Fruit fly (Drosophila melanogaster) whole organism, embryonic: ENCODE results near the gene CG42792.

Source experiments
- ATbp ChIP-seq: fragments of 200-800 bp; sonication (Bioruptor generic); optimal IDR thresholded peaks from 2 replicates; lab custom pipeline; 2017; ENCODE audit warnings: missing biosample characterization, mild to moderate bottlenecking, missing genetic modification characterization, missing genetic modification reagents
- Awh ChIP-seq: fragments of 200-800 bp; sonication (Bioruptor generic); IDR thresholded peaks from 2 replicates; pipeline ENCODE4, ENCODE4 v1.3.6; 2022; ENCODE audit warnings: missing biosample characterization, missing genetic modification characterization
- B-H1 ChIP-seq: fragments of 200-800 bp; sonication (Bioruptor generic); IDR thresholded peaks from 3 replicates; pipeline ENCODE4 v1.3.6; 2022; ENCODE audit warnings: missing biosample characterization, missing genetic modification characterization
- CG11093 ChIP-seq: fragments of 200-800 bp; sonication (Bioruptor generic); IDR thresholded peaks from 3 replicates; pipeline ENCODE4 v1.3.6; 2022; ENCODE audit warnings: missing biosample characterization, missing genetic modification characterization
- CG12104 ChIP-seq: fragments of 200-800 bp; sonication (Bioruptor generic); optimal IDR thresholded peaks from 3 replicates; lab custom pipeline; 2016; ENCODE audit warnings: missing biosample characterization, missing genetic modification characterization
- CG12744 ChIP-seq: fragments of 200-800 bp; sonication (Bioruptor generic); optimal IDR thresholded peaks from 2 replicates; lab custom pipeline; 2016; ENCODE audit warnings: missing biosample characterization, missing genetic modification characterization
- CG14860 ChIP-seq: fragments of 200-800 bp; sonication (Bioruptor generic); IDR thresholded peaks from 3 replicates; pipeline ENCODE4 v1.3.6; 2022; ENCODE audit warnings: missing biosample characterization, missing genetic modification characterization; ENCODE audit not compliant: partially characterized antibody
- CG17829 ChIP-seq: fragments of 200-800 bp; optimal IDR thresholded peaks from 2 replicates; lab custom pipeline; 2019; ENCODE audit warnings: missing biosample characterization, mild to moderate bottlenecking, missing genetic modification characterization, moderate library complexity
- CG18011 ChIP-seq: fragments of 200-800 bp; sonication (Bioruptor generic); optimal IDR thresholded peaks from 2 replicates; lab custom pipeline; 2017; ENCODE audit warnings: missing biosample characterization, missing genetic modification characterization, mild to moderate bottlenecking, moderate library complexity, missing genotype
- CG18476 ChIP-seq: fragments of 200-800 bp; sonication (Bioruptor generic); optimal IDR thresholded peaks from 2 replicates; lab custom pipeline; 2016; ENCODE audit warnings: missing biosample characterization, mild to moderate bottlenecking, missing genetic modification characterization
- CG7372 ChIP-seq: fragments of 200-800 bp; sonication (Bioruptor generic); IDR thresholded peaks from 2 replicates; pipeline ENCODE4 v1.3.6; 2022; ENCODE audit warnings: missing biosample characterization, missing genetic modification characterization
- Dek ChIP-seq: fragments of 200-800 bp; sonication (Bioruptor generic); optimal IDR thresholded peaks from 3 replicates; lab custom pipeline; 2019; ENCODE audit warnings: missing biosample characterization, mild to moderate bottlenecking, missing genetic modification characterization, moderate library complexity
- Elba2 ChIP-seq: fragments of 200-800 bp; sonication (Bioruptor generic); optimal IDR thresholded peaks from 3 replicates; lab custom pipeline; 2016; ENCODE audit warnings: missing biosample characterization, missing genetic modification characterization
- HLH3B ChIP-seq: fragments of 200-800 bp; sonication (Bioruptor generic); IDR thresholded peaks from 2 replicates; pipeline ENCODE4 v1.3.6; 2022; ENCODE audit warnings: missing biosample characterization, missing genetic modification characterization
- Lpt ChIP-seq: fragments of >200 bp; optimal IDR thresholded peaks from 2 replicates; lab custom pipeline; 2018; ENCODE audit warnings: missing biosample characterization, missing genetic modification characterization
- MTF-1 ChIP-seq: fragments of 200-800 bp; sonication (Bioruptor generic); optimal IDR thresholded peaks from 2 replicates; lab custom pipeline; 2018; ENCODE audit warnings: missing biosample characterization, mild to moderate bottlenecking, missing genetic modification characterization, borderline replicate concordance
- NC2β ChIP-seq: fragments of 200-800 bp; sonication (Bioruptor generic); optimal IDR thresholded peaks from 2 replicates; lab custom pipeline; 2016; ENCODE audit warnings: missing biosample characterization, missing genetic modification characterization
- NFAT ChIP-seq: fragments of 200-800 bp; sonication (Bioruptor generic); IDR thresholded peaks from 2 replicates; pipeline ENCODE4 v1.3.6; 2022; ENCODE audit warnings: missing biosample characterization, missing genetic modification characterization
- NfI ChIP-seq: fragments of 200-800 bp; sonication (Bioruptor generic); optimal IDR thresholded peaks from 3 replicates; lab custom pipeline; 2018; ENCODE audit warnings: missing biosample characterization, mild to moderate bottlenecking, missing genetic modification characterization, moderate library complexity
- Oli ChIP-seq: fragments of 200-800 bp; sonication (Bioruptor generic); optimal IDR thresholded peaks from 2 replicates; lab custom pipeline; 2018; ENCODE audit warnings: missing biosample characterization, mild to moderate bottlenecking, missing genetic modification characterization, moderate library complexity
- Sry-β ChIP-seq: fragments of 200-800 bp; sonication (Bioruptor generic); optimal IDR thresholded peaks from 2 replicates; lab custom pipeline; 2018; ENCODE audit warnings: missing biosample characterization, mild to moderate bottlenecking, missing genetic modification characterization, moderate library complexity
- TFAM ChIP-seq: fragments of 200-800 bp; sonication (Bioruptor generic); optimal IDR thresholded peaks from 2 replicates; lab custom pipeline; 2017; ENCODE audit warnings: missing biosample characterization, missing genetic modification characterization, inconsistent platforms
- Xbp1 ChIP-seq: fragments of 200-800 bp; sonication (Bioruptor generic); optimal IDR thresholded peaks from 3 replicates; lab custom pipeline; 2016; ENCODE audit warnings: missing biosample characterization, mild to moderate bottlenecking, missing genetic modification characterization
- ara ChIP-seq: fragments of 200-800 bp; sonication (Bioruptor generic); IDR thresholded peaks from 2 replicates; pipeline ENCODE4 v1.3.6; 2022; ENCODE audit warnings: missing biosample characterization, missing genetic modification characterization
- bcd ChIP-seq: fragments of 200-800 bp; sonication (Bioruptor generic); optimal IDR thresholded peaks from 2 replicates; lab custom pipeline; 2017; ENCODE audit warnings: missing biosample characterization, mild to moderate bottlenecking, missing genetic modification characterization
- chinmo ChIP-seq: fragments of 200-800 bp; sonication (Bioruptor generic); IDR thresholded peaks from 4 replicates; pipeline ENCODE4 v1.3.6; 2022; ENCODE audit warnings: missing biosample characterization, missing genetic modification characterization; ENCODE audit not compliant: partially characterized antibody
- cwo ChIP-seq: fragments of 200-800 bp; sonication (Bioruptor generic); optimal IDR thresholded peaks from 3 replicates; lab custom pipeline; 2017; ENCODE audit warnings: missing biosample characterization, missing genetic modification characterization, mild to moderate bottlenecking, moderate library complexity, missing genetic modification reagents
- fru ChIP-seq: fragments of >200 bp; optimal IDR thresholded peaks from 2 replicates; lab custom pipeline; 2017
- lov ChIP-seq, 2 experiments: fragments of 200-800 bp in 1 of 2; fragments of >200 bp in 1 of 2; sonication (Bioruptor generic) in 1 of 2; IDR thresholded peaks in 1 of 2; optimal IDR thresholded peaks in 1 of 2; 2 replicates in 1 of 2; 3 replicates in 1 of 2; pipeline versions ENCODE4 v1.3.6 to Lab custom; 2017 to 2022; ENCODE audit warnings: missing biosample characterization in 1 of 2, missing genetic modification characterization in 1 of 2
- peb ChIP-seq: fragments of 200-800 bp; sonication (Bioruptor generic); IDR thresholded peaks from 2 replicates; pipeline ENCODE4 v1.3.6; 2022; ENCODE audit warnings: missing biosample characterization, missing genetic modification characterization
- phol ChIP-seq: fragments of 200-800 bp; sonication (Bioruptor generic); optimal IDR thresholded peaks from 3 replicates; lab custom pipeline; 2018; ENCODE audit warnings: missing biosample characterization, mild to moderate bottlenecking, missing genetic modification characterization, moderate library complexity
- pros ChIP-seq: fragments of 200-800 bp; sonication (Bioruptor generic); optimal IDR thresholded peaks from 3 replicates; lab custom pipeline; 2019; ENCODE audit warnings: missing biosample characterization, mild to moderate bottlenecking, missing genetic modification characterization, moderate library complexity
- toy ChIP-seq: fragments of 200-800 bp; sonication (Bioruptor generic); IDR thresholded peaks from 2 replicates; pipeline ENCODE4 v1.3.6; 2022; ENCODE audit warnings: missing biosample characterization, missing genetic modification characterization
- trem ChIP-seq: fragments of 200-800 bp; optimal IDR thresholded peaks from 3 replicates; lab custom pipeline; 2019; ENCODE audit warnings: missing biosample characterization, mild to moderate bottlenecking, missing genetic modification characterization, moderate library complexity
- zen2 ChIP-seq: fragments of 200-800 bp; sonication (Bioruptor generic); IDR thresholded peaks from 3 replicates; pipeline ENCODE4 v1.3.6; 2022; ENCODE audit warnings: missing biosample characterization, missing genetic modification characterization; ENCODE audit not compliant: partially characterized antibody
- zf30C ChIP-seq: fragments of 200-800 bp; sonication (Bioruptor generic); optimal IDR thresholded peaks from 3 replicates; lab custom pipeline; 2018; ENCODE audit warnings: missing biosample characterization, mild to moderate bottlenecking, missing genetic modification characterization

The CG42792 gene

dm6 chr2L:15883090-15883489 is 17.8 kb upstream of the CG42792 start, which contains the start of gene CG44475:
TSS of gene CG44475 (minus strand) at chr2L:15883190.
- TF ChIP-seq TFAM (GFP tag; lab: Kevin White, UChicago) (no peak), phol (tag; lab: Kevin White, UChicago) (no peak), ATbp (GFP tag; lab: Kevin White, UChicago) (no peak), Dek (tag; lab: Kevin White, UChicago) (no peak), CG18476 (GFP tag; lab: Kevin White, UChicago) (no peak), MTF-1 (GFP tag; lab: Kevin White, UChicago) (no peak), peb (GFP tag; lab: Robert Waterston, UW) (no peak)

- TF ChIP-seq B-H1 (GFP tag; lab: Robert Waterston, UW) (no peak), cwo (GFP tag; lab: Kevin White, UChicago) (no peak), Elba2 (GFP tag; lab: Kevin White, UChicago) (no peak), fru (lab: Kevin White, UChicago) (no peak), NC2β (GFP tag; lab: Kevin White, UChicago) (no peak), zen2 (GFP tag; lab: Robert Waterston, UW) (no peak), CG18011 (GFP tag; lab: Kevin White, UChicago) (no peak), CG11093 (GFP tag; lab: Robert Waterston, UW) (no peak), HLH3B (GFP tag; lab: Robert Waterston, UW) (no peak), CG14860 (no peak), ara (GFP tag; lab: Robert Waterston, UW) (no peak), Oli (tag; lab: Kevin White, UChicago) (no peak), CG17829 (tag; lab: Kevin White, UChicago) (no peak), Xbp1 (GFP tag; lab: Kevin White, UChicago) (no peak), bcd (GFP tag; lab: Kevin White, UChicago) (no peak), CG12744 (GFP tag; lab: Kevin White, UChicago) (no peak), Awh (GFP tag; lab: Robert Waterston, UW) (no peak), Sry-β (GFP tag; lab: Kevin White, UChicago) (no peak)
These were observed 14.8 kb upstream of the CG42792 start, which contains the start of gene CG7653 for dm6 chr2L:15880056-15880455. TSS of gene CG7653 (minus strand) at chr2L:15880156.

DNA sequence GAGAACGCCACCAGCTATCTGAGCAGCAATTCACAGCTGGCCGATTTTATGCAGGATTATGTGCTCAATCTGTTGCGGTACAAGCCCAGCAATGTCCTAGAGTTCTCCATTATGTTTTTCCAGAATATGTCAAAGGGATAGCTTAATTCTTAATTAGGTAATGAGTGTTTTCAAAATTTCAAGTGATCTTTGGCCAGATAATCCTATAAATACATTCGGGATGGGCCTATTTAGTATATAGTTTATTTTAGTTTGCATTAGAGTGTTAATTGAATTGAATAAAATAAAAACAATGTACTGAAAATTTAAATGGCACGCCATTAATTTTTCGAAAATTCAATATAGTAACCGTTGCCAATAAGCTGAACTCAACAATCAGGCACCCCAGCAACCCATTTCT is 11.4 kb downstream of the CG42792 start, which contains the start of gene Tektin-A:
Gene Tektin-A (plus strand): TSS at position 301 of the 400 bp plus-strand sequence.
- TF ChIP-seq CG7372, result no peak
- TF ChIP-seq CG12104 (GFP tag; lab: Kevin White, UChicago), result no peak
- no peak for TF ChIP-seq NFAT (GFP tag; lab: Robert Waterston, UW)
- TF ChIP-seq Lpt (GFP tag; lab: Kevin White, UChicago), result no peak
- no peak for TF ChIP-seq pros (GFP tag; lab: Kevin White, UChicago)
- no peak for TF ChIP-seq chinmo (GFP tag; lab: Robert Waterston, UW)
- TF ChIP-seq NfI (GFP tag; lab: Kevin White, UChicago), result no peak
- TF ChIP-seq zf30C (GFP tag; lab: Kevin White, UChicago), result no peak
- TF ChIP-seq toy, result no peak
- no peak for TF ChIP-seq trem
- no peak for TF ChIP-seq lov (optimal IDR thresholded peaks at IDR 0.05; lab: Kevin White, UChicago)
- TF ChIP-seq lov (GFP tag; IDR thresholded peaks at IDR 0.05; lab: Robert Waterston, UW), result no peak
